Fruit fly (Drosophila melanogaster): ENCODE results near the gene SCAR.

- TF ChIP-seq psq (optimal IDR thresholded peaks at IDR 0.05) (no peak), h (optimal IDR thresholded peaks at IDR 0.05) (no peak), Sin3A (optimal IDR thresholded peaks at IDR 0.05) (no peak)
These were observed 51.4 kb downstream of the SCAR start for dm6 chr2L:11027825-11028496.

Data from Kc167 (cell line).